Fruit fly (Drosophila melanogaster) whole organism, embryonic: ENCODE results near the gene CG12056.
A peak's percentile ranks its signal among the peaks of the same experiment; 100 is the strongest.

Source experiments
- CG11695 ChIP-seq: fragments of 200-800 bp; sonication (Bioruptor generic); IDR thresholded peaks from 3 replicates; pipeline ENCODE4 v1.3.6; 2022; ENCODE audit warnings: missing biosample characterization, missing genetic modification characterization
- CG12236 ChIP-seq: fragments of 200-800 bp; sonication (Bioruptor generic); optimal IDR thresholded peaks from 2 replicates; lab custom pipeline; 2016; ENCODE audit warnings: missing biosample characterization, missing genetic modification characterization
- CG13123 ChIP-seq: fragments of 200-800 bp; sonication (Bioruptor generic); optimal IDR thresholded peaks from 2 replicates; lab custom pipeline; 2016; ENCODE audit warnings: missing biosample characterization, missing genetic modification characterization
- CG13775 ChIP-seq: fragments of 200-800 bp; sonication (Bioruptor generic); optimal IDR thresholded peaks from 3 replicates; lab custom pipeline; 2017; ENCODE audit warnings: missing biosample characterization, mild to moderate bottlenecking, missing genetic modification characterization
- CG14050 ChIP-seq: fragments of 200-800 bp; sonication (Bioruptor generic); IDR thresholded peaks from 3 replicates; pipeline ENCODE4 v1.3.6; 2022; ENCODE audit warnings: missing biosample characterization, missing genetic modification characterization
- CG16813 ChIP-seq: fragments of 200-800 bp; sonication (Bioruptor generic); IDR thresholded peaks from 3 replicates; pipeline ENCODE4 v1.3.6; 2022; ENCODE audit warnings: missing biosample characterization, missing genetic modification characterization; ENCODE audit not compliant: partially characterized antibody
- CG18011 ChIP-seq: fragments of 200-800 bp; sonication (Bioruptor generic); optimal IDR thresholded peaks from 2 replicates; lab custom pipeline; 2017; ENCODE audit warnings: missing biosample characterization, missing genetic modification characterization, mild to moderate bottlenecking, moderate library complexity, missing genotype
- CG18764 ChIP-seq: fragments of 200-800 bp; sonication (Bioruptor generic); optimal IDR thresholded peaks from 3 replicates; lab custom pipeline; 2016; ENCODE audit warnings: missing biosample characterization, missing genetic modification characterization
- CG2129 ChIP-seq: fragments of 200-800 bp; sonication (Bioruptor generic); IDR thresholded peaks from 2 replicates; pipeline ENCODE4 v1.3.6; 2022; ENCODE audit warnings: missing biosample characterization, missing genetic modification characterization; ENCODE audit not compliant: partially characterized antibody
- CG30020 ChIP-seq: fragments of 200-800 bp; optimal IDR thresholded peaks from 2 replicates; lab custom pipeline; 2019; ENCODE audit warnings: missing biosample characterization, mild to moderate bottlenecking, missing genetic modification characterization, moderate library complexity
- CG31441 ChIP-seq: fragments of 200-800 bp; sonication (Bioruptor generic); IDR thresholded peaks from 2 replicates; pipeline ENCODE4 v1.3.6; 2022; ENCODE audit warnings: missing biosample characterization, missing genetic modification characterization
- CG33213 ChIP-seq: fragments of 200-800 bp; sonication (Bioruptor generic); optimal IDR thresholded peaks from 3 replicates; lab custom pipeline; 2016; ENCODE audit warnings: missing biosample characterization, missing genetic modification characterization
- CG4328 ChIP-seq: fragments of 200-800 bp; sonication (Bioruptor generic); optimal IDR thresholded peaks from 3 replicates; lab custom pipeline; 2017; ENCODE audit warnings: missing biosample characterization, missing genetic modification reagents, missing genetic modification characterization
- CG4424 ChIP-seq: fragments of 200-800 bp; sonication (Bioruptor generic); optimal IDR thresholded peaks from 3 replicates; lab custom pipeline; 2016; ENCODE audit warnings: missing biosample characterization, missing genetic modification characterization
- CG4707 ChIP-seq: fragments of 200-800 bp; sonication (Bioruptor generic); optimal IDR thresholded peaks from 2 replicates; lab custom pipeline; 2018; ENCODE audit warnings: missing biosample characterization, mild to moderate bottlenecking, missing genetic modification characterization, moderate library complexity
- CG4730 ChIP-seq: fragments of 200-800 bp; sonication (Bioruptor generic); IDR thresholded peaks from 2 replicates; pipeline ENCODE4 v1.3.6; 2022; ENCODE audit warnings: missing biosample characterization, missing genetic modification characterization
- CG4820 ChIP-seq: fragments of 200-800 bp; sonication (Bioruptor generic); optimal IDR thresholded peaks from 3 replicates; lab custom pipeline; 2016; ENCODE audit warnings: missing biosample characterization, missing genetic modification characterization
- CG6683 ChIP-seq: fragments of 200-800 bp; sonication (Bioruptor generic); optimal IDR thresholded peaks from 2 replicates; lab custom pipeline; 2017; ENCODE audit warnings: missing biosample characterization, mild to moderate bottlenecking, missing genetic modification characterization, missing genetic modification reagents
- CG7372 ChIP-seq: fragments of 200-800 bp; sonication (Bioruptor generic); IDR thresholded peaks from 2 replicates; pipeline ENCODE4 v1.3.6; 2022; ENCODE audit warnings: missing biosample characterization, missing genetic modification characterization
- CG7556 ChIP-seq: fragments of 200-800 bp; sonication (Bioruptor generic); optimal IDR thresholded peaks from 2 replicates; lab custom pipeline; 2017; ENCODE audit warnings: missing biosample characterization, mild to moderate bottlenecking, missing genetic modification characterization
- CG9932 ChIP-seq: fragments of 200-800 bp; sonication (Bioruptor generic); IDR thresholded peaks from 2 replicates; pipeline ENCODE4 v1.3.6; 2022; ENCODE audit warnings: missing biosample characterization, missing genetic modification characterization
- E2f2 ChIP-seq: fragments of 200-800 bp; sonication (Bioruptor generic); IDR thresholded peaks from 2 replicates; pipeline ENCODE4 v1.3.6; 2022; ENCODE audit warnings: missing biosample characterization, missing genetic modification characterization
- Eip74EF ChIP-seq, 2 experiments: fragments of 200-800 bp in 1 of 2; fragments of >200 bp in 1 of 2; sonication (Bioruptor generic) in 1 of 2; optimal IDR thresholded peaks; 2 replicates each; lab custom pipeline; 2017 to 2019; ENCODE audit warnings: missing biosample characterization in 2 of 2, missing genetic modification characterization in 2 of 2, mild to moderate bottlenecking in 1 of 2, moderate library complexity in 1 of 2
- Fer3 ChIP-seq: fragments of 200-800 bp; sonication (Bioruptor generic); optimal IDR thresholded peaks from 2 replicates; lab custom pipeline; 2018; ENCODE audit warnings: missing biosample characterization, mild to moderate bottlenecking, missing genetic modification characterization, moderate library complexity
- Gsc ChIP-seq: fragments of 200-800 bp; sonication (Bioruptor generic); IDR thresholded peaks from 2 replicates; pipeline ENCODE4 v1.3.6; 2022; ENCODE audit warnings: missing biosample characterization, missing genetic modification characterization
- H15 ChIP-seq: fragments of 200-800 bp; sonication (Bioruptor generic); IDR thresholded peaks from 3 replicates; pipeline ENCODE4 v1.3.6; 2022; ENCODE audit warnings: missing biosample characterization, missing genetic modification characterization
- Kr ChIP-seq: fragments of 200-800 bp; sonication (Bioruptor generic); optimal IDR thresholded peaks from 2 replicates; lab custom pipeline; 2017; ENCODE audit warnings: missing biosample characterization, mild to moderate bottlenecking, missing genetic modification characterization
- Mes4 ChIP-seq: fragments of 200-800 bp; sonication (Bioruptor generic); optimal IDR thresholded peaks from 2 replicates; lab custom pipeline; 2016; ENCODE audit warnings: missing biosample characterization, missing genetic modification characterization
- Optix ChIP-seq: fragments of 200-800 bp; sonication (Bioruptor generic); IDR thresholded peaks from 3 replicates; pipeline ENCODE4 v1.3.6; 2022; ENCODE audit warnings: missing biosample characterization, missing genetic modification characterization
- Rx ChIP-seq: fragments of 200-800 bp; sonication (Bioruptor generic); IDR thresholded peaks from 2 replicates; pipeline ENCODE4 v1.3.6; 2022; ENCODE audit warnings: missing biosample characterization, missing genetic modification characterization
- Sox100B ChIP-seq: fragments of 200-800 bp; sonication (Bioruptor generic); optimal IDR thresholded peaks from 3 replicates; lab custom pipeline; 2018; ENCODE audit warnings: missing biosample characterization, mild to moderate bottlenecking, missing genetic modification characterization
- Usf ChIP-seq: fragments of 200-800 bp; sonication (Bioruptor generic); optimal IDR thresholded peaks from 2 replicates; lab custom pipeline; 2017; ENCODE audit warnings: missing genotype, missing biosample characterization, missing genetic modification characterization
- ac ChIP-seq: fragments of 200-800 bp; sonication (Bioruptor generic); optimal IDR thresholded peaks from 3 replicates; lab custom pipeline; 2017; ENCODE audit warnings: missing biosample characterization, mild to moderate bottlenecking, missing genetic modification characterization
- bbx ChIP-seq: fragments of 200-800 bp; sonication (Bioruptor generic); IDR thresholded peaks from 2 replicates; pipeline ENCODE4 v1.3.6; 2022; ENCODE audit warnings: missing biosample characterization, missing genetic modification characterization; ENCODE audit not compliant: partially characterized antibody
- br ChIP-seq: fragments of >200 bp; optimal IDR thresholded peaks from 2 replicates; lab custom pipeline; 2017
- chm ChIP-seq: fragments of 200-800 bp; sonication (Bioruptor generic); IDR thresholded peaks from 2 replicates; pipeline ENCODE4 v1.3.6; 2022; ENCODE audit warnings: missing biosample characterization, missing genetic modification characterization
- corto ChIP-seq: fragments of 200-800 bp; sonication (Bioruptor generic); optimal IDR thresholded peaks from 2 replicates; lab custom pipeline; 2016; ENCODE audit warnings: missing biosample characterization, mild to moderate bottlenecking, missing genetic modification characterization, moderate library complexity
- da ChIP-seq: fragments of 200-800 bp; sonication (Bioruptor generic); optimal IDR thresholded peaks from 2 replicates; lab custom pipeline; 2016; ENCODE audit warnings: missing biosample characterization, missing genetic modification characterization
- dati ChIP-seq: fragments of 200-800 bp; sonication (Bioruptor generic); IDR thresholded peaks from 2 replicates; pipeline ENCODE4 v1.3.6; 2022; ENCODE audit warnings: missing biosample characterization, missing genetic modification characterization
- dimm ChIP-seq: fragments of 200-800 bp; sonication (Bioruptor generic); IDR thresholded peaks from 2 replicates; pipeline ENCODE4 v1.3.6; 2022; ENCODE audit warnings: missing biosample characterization, missing genetic modification characterization
- fd96Cb ChIP-seq: fragments of 200-800 bp; sonication (Bioruptor generic); optimal IDR thresholded peaks from 2 replicates; lab custom pipeline; 2018; ENCODE audit warnings: missing biosample characterization, mild to moderate bottlenecking, missing genetic modification characterization, moderate library complexity
- grn ChIP-seq: fragments of 200-800 bp; sonication (Bioruptor generic); optimal IDR thresholded peaks from 3 replicates; lab custom pipeline; 2017; ENCODE audit warnings: missing biosample characterization, missing genetic modification characterization
- ind ChIP-seq: fragments of 200-800 bp; sonication (Bioruptor generic); optimal IDR thresholded peaks from 3 replicates; lab custom pipeline; 2016; ENCODE audit warnings: missing biosample characterization, missing genetic modification characterization
- jigr1 ChIP-seq: fragments of 200-800 bp; sonication (Bioruptor generic); IDR thresholded peaks from 3 replicates; pipeline ENCODE4 v1.3.6; 2022; ENCODE audit warnings: missing biosample characterization, missing genetic modification characterization
- nmo ChIP-seq: fragments of 200-800 bp; sonication (Bioruptor generic); optimal IDR thresholded peaks from 2 replicates; lab custom pipeline; 2018; ENCODE audit warnings: missing biosample characterization, mild to moderate bottlenecking, missing genetic modification characterization, moderate library complexity
- psq ChIP-seq: fragments of 200-800 bp; sonication (Bioruptor generic); optimal IDR thresholded peaks from 2 replicates; lab custom pipeline; 2017; ENCODE audit warnings: missing biosample characterization, missing genetic modification characterization
- pzg ChIP-seq: fragments of 200-800 bp; sonication (Bioruptor generic); optimal IDR thresholded peaks from 3 replicates; lab custom pipeline; 2018; ENCODE audit warnings: missing biosample characterization, mild to moderate bottlenecking, missing genetic modification characterization, moderate library complexity
- sisA ChIP-seq: fragments of 200-800 bp; sonication (Bioruptor generic); IDR thresholded peaks from 2 replicates; pipeline ENCODE4 v1.3.6; 2022; ENCODE audit warnings: missing biosample characterization, missing genetic modification characterization
- slbo ChIP-seq: fragments of 200-800 bp; sonication (Bioruptor generic); IDR thresholded peaks from 2 replicates; pipeline ENCODE4 v1.3.6; 2022; ENCODE audit warnings: missing biosample characterization, missing genetic modification characterization
- yki ChIP-seq: fragments of >200 bp; optimal IDR thresholded peaks from 3 replicates; lab custom pipeline; 2018

Gene CG12056

DNA sequence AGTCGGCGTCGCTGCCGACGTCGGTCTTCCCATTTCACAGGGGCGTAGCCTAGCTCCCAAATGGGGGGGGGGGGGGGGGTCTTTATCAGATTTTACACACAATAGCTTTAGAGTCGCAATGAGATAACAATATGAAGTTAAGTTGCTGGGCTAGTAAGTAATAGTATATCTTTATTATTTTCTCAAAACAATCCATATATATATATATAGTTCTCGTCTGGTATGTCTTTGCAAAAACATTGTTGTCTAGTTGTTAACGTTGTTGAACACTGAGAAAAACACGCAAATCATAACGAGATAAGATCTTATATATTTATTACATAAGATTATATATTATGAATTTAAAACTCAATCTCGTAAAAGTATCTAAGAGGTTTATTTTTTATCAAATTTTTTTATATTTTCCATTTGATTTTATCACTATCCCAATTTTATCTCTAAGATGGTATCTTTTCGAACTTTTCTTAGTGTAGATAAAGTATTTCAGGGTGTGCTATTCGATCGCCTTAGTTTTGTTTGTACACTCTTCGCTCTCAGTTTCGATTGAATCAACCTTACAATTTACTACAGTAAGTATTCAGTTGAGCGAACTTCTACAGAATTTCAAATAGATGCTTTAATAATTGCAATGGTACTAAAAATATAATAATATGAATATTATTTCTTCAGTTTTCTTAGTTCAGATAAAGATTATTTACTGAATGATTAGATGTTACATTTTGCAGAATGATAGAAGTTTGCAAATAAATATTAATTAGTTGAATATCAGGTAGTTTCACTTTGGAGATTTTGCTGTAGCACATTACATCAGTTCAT lies 9.6 kb downstream of the CG12056 start (continued):
- peak; percentile 79 for TF ChIP-seq CG13775 (GFP tag; lab: Kevin White, UChicago)
- TF ChIP-seq CG12236 = no peak
- peak; percentile 53 for TF ChIP-seq nmo (GFP tag; lab: Kevin White, UChicago)
- TF ChIP-seq CG33213 = no peak
- TF ChIP-seq Mes4 (GFP tag; lab: Kevin White, UChicago) = no peak
- TF ChIP-seq sisA = peak; percentile 61
- TF ChIP-seq CG18764 (GFP tag; lab: Kevin White, UChicago) = no peak
- peak in 1 of 2 experiments; percentile 31 for TF ChIP-seq Eip74EF (GFP tag; optimal IDR thresholded peaks at IDR 0.05; lab: Kevin White, UChicago)
- peak; percentile 87 for TF ChIP-seq Fer3 (tag; lab: Kevin White, UChicago)
- no peak for TF ChIP-seq ac (GFP tag; lab: Kevin White, UChicago)
- peak; percentile 43 for TF ChIP-seq CG4328
- peak; percentile 70; the same call in 2 of the 3 replicates for TF ChIP-seq H15 (GFP tag; lab: Robert Waterston, UW)
- TF ChIP-seq slbo = peak; percentile 96
- TF ChIP-seq CG18011 (GFP tag; lab: Kevin White, UChicago) = peak; percentile 63
- peak; percentile 67 for TF ChIP-seq CG31441 (GFP tag; lab: Robert Waterston, UW)
- TF ChIP-seq CG2129 = no peak
- peak; percentile 66 for TF ChIP-seq CG14050 (GFP tag; lab: Robert Waterston, UW)
- no peak for TF ChIP-seq corto (GFP tag; lab: Kevin White, UChicago)
- no peak for TF ChIP-seq CG30020 (tag; lab: Kevin White, UChicago)
- TF ChIP-seq yki (lab: Kevin White, UChicago) = no peak
- peak; percentile 78 for TF ChIP-seq CG4730 (GFP tag; lab: Robert Waterston, UW)
- no peak for TF ChIP-seq CG4707 (GFP tag; lab: Kevin White, UChicago)
- peak; percentile 51 for TF ChIP-seq ind (GFP tag; lab: Kevin White, UChicago)
- TF ChIP-seq bbx (GFP tag; lab: Robert Waterston, UW) = no peak
- no peak for TF ChIP-seq CG13123 (GFP tag; lab: Kevin White, UChicago)
- TF ChIP-seq fd96Cb (tag; lab: Kevin White, UChicago) = peak; percentile 39
- TF ChIP-seq CG4820 (GFP tag; lab: Kevin White, UChicago) = no peak
- TF ChIP-seq CG4424 (GFP tag; lab: Kevin White, UChicago) = peak; percentile 43
- TF ChIP-seq CG11695 (GFP tag; lab: Robert Waterston, UW) = peak; percentile 58
- no peak for TF ChIP-seq dati (GFP tag; lab: Robert Waterston, UW)
- no peak for TF ChIP-seq br (lab: Kevin White, UChicago)
- TF ChIP-seq Optix (GFP tag; lab: Robert Waterston, UW) = peak; percentile 45; the same call in 1 of the 3 replicates
- no peak for TF ChIP-seq Gsc (GFP tag; lab: Robert Waterston, UW)
- no peak for TF ChIP-seq da
- TF ChIP-seq CG6683 (GFP tag; lab: Kevin White, UChicago) = peak; percentile 68
- TF ChIP-seq CG7372 = peak; percentile 85
- peak; percentile 95 for TF ChIP-seq CG9932 (GFP tag; lab: Robert Waterston, UW)
- TF ChIP-seq pzg = peak; percentile 13
- no peak for TF ChIP-seq jigr1
- peak; percentile 57 for TF ChIP-seq grn (GFP tag; lab: Kevin White, UChicago)
- TF ChIP-seq Usf (GFP tag; lab: Kevin White, UChicago) = peak; percentile 76
- TF ChIP-seq Kr = no peak
- peak; percentile 56; the same call in 1 of the 2 replicates for TF ChIP-seq dimm (GFP tag; lab: Robert Waterston, UW)
- peak; percentile 36 for TF ChIP-seq E2f2 (GFP tag; lab: Robert Waterston, UW)
- no peak for TF ChIP-seq CG16813 (GFP tag; lab: Robert Waterston, UW)
- peak; percentile 39 for TF ChIP-seq Sox100B (GFP tag; lab: Kevin White, UChicago)
- TF ChIP-seq psq (GFP tag; lab: Kevin White, UChicago) = no peak
- TF ChIP-seq chm (GFP tag; lab: Robert Waterston, UW) = peak; percentile 58; the same call in 1 of the 2 replicates
- TF ChIP-seq Rx = peak; percentile 63
- peak; percentile 83 for TF ChIP-seq CG7556
